Worm (Caenorhabditis elegans): ENCODE results near the gene nhr-183.

The nhr-183 gene

DNA sequence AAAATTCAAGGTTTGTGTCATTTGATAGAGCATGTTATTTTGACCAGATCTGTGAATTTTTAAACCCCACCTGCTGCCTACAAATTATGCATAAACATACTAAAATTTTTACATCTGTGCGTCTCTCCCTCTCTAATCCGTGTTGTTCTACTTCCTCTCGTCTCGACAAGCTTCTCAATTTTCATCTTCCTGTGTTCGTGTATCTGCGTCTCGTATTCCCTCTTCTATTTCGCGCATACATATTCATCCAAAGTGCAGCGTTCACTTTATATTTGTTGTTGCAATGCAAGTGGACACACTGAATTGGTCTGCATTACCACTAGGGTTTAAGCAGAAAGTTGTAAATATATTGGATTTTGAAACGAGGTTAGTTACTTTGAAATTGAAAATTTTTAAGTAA lies 14.1 kb upstream of the nhr-183 start, which contains the start of gene fbxa-137:
Gene fbxa-137, plus strand, starts transcription at position 274 of the 400 bp plus-strand sequence.
- TF ChIP-seq sea-2 (GFP tag; optimal IDR thresholded peaks at IDR 0.05) (no peak), zag-1 (tag; optimal IDR thresholded peaks at IDR 0.05) (no peak), hmg-11 (tag; optimal IDR thresholded peaks at IDR 0.05) (no peak), snpc-4 (tag; optimal IDR thresholded peaks at IDR 0.05) (no peak), egl-27 (tag; optimal IDR thresholded peaks at IDR 0.05) (no peak), elt-2 (tag; optimal IDR thresholded peaks at IDR 0.05) (no peak), lin-39 (tag; optimal IDR thresholded peaks at IDR 0.05) (no peak), ama-1 (optimal IDR thresholded peaks at IDR 0.05) (no peak), mml-1 (tag; optimal IDR thresholded peaks at IDR 0.05) (no peak), ZK546.5 (tag; optimal IDR thresholded peaks at IDR 0.05) (no peak), jun-1 (tag; optimal IDR thresholded peaks at IDR 0.05) (no peak), ztf-11 (tag; optimal IDR thresholded peaks at IDR 0.05) (no peak), nhr-11 (tag; optimal IDR thresholded peaks at IDR 0.05) (no peak)

ce11 chrV:2278052-2278451 lies 13.6 kb upstream of the nhr-183 start, which contains the start of gene nhr-59:
TSS of gene nhr-59 (minus strand) at chrV:2278265.
- TF ChIP-seq R02D3.7 (tag; optimal IDR thresholded peaks at IDR 0.05) = no peak
- peak; percentile 4 for TF ChIP-seq pqm-1 (tag; optimal IDR thresholded peaks at IDR 0.05)
- peak; percentile 1 for TF ChIP-seq elt-2 (tag; optimal IDR thresholded peaks at IDR 0.05)
- no peak for TF ChIP-seq zag-1 (tag; optimal IDR thresholded peaks at IDR 0.05)
- peak; percentile 44 for TF ChIP-seq pha-4 (tag; optimal IDR thresholded peaks at IDR 0.05)

DNA sequence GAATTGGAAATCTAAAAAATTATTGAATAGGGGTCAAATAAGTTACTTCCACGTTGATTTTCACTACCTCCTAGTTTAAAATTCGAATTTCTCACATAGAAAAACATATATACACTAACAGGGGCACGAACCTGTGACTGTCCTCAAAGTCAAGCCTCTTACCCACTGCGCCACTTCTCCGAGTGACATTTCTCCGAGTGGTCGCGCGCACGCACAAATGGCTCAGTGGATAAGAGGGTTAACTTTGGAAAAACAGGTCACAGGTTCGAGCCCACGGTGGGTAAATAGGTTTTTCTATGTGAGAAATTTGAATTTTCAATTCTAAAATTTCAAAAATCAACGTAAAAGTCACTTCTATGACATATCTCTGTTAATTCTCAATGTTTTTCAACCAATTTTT lies 12.8 kb upstream of the nhr-183 start:
- TF ChIP-seq pqm-1 (tag; optimal IDR thresholded peaks at IDR 0.05) (peak; percentile 2), nhr-25 (tag; optimal IDR thresholded peaks at IDR 0.05) (no peak), pha-4 (tag; optimal IDR thresholded peaks at IDR 0.05) (peak; percentile 21), lin-15B (tag; optimal IDR thresholded peaks at IDR 0.05) (peak; percentile 10)

ce11 chrV:2274253-2274892 lies 9.9 kb upstream of the nhr-183 start, which contains the start of the genes Y5H2A.4 and abu-4:
TSS of gene Y5H2A.4 (minus strand) at chrV:2274353.
TSS of gene abu-4 (plus strand) at chrV:2274842.
- TF ChIP-seq elt-3 (tag; optimal IDR thresholded peaks at IDR 0.05) (no peak), elt-2 (tag; optimal IDR thresholded peaks at IDR 0.05) (no peak), lin-15B (tag; optimal IDR thresholded peaks at IDR 0.05) (no peak), unc-62 (GFP tag; optimal IDR thresholded peaks at IDR 0.05) (no peak), eor-1 (tag; optimal IDR thresholded peaks at IDR 0.05) (no peak), unc-39 (tag; optimal IDR thresholded peaks at IDR 0.05) (no peak), pha-4 (tag; optimal IDR thresholded peaks at IDR 0.05) (no peak), ztf-11 (tag; optimal IDR thresholded peaks at IDR 0.05) (no peak), ceh-82 (tag; optimal IDR thresholded peaks at IDR 0.05) (no peak), fkh-10 (GFP tag; optimal IDR thresholded peaks at IDR 0.05) (no peak), fkh-2 (tag; optimal IDR thresholded peaks at IDR 0.05) (no peak), ztf-4 (tag; optimal IDR thresholded peaks at IDR 0.05) (no peak), nfya-1 (tag; optimal IDR thresholded peaks at IDR 0.05; ENCODE audit: insufficient read depth) (no peak), ceh-28 (tag; optimal IDR thresholded peaks at IDR 0.05) (no peak), nhr-12 (tag; optimal IDR thresholded peaks at IDR 0.05) (no peak), skn-1 (tag; optimal IDR thresholded peaks at IDR 0.05) (no peak), mdl-1 (tag; optimal IDR thresholded peaks at IDR 0.05) (no peak)

DNA sequence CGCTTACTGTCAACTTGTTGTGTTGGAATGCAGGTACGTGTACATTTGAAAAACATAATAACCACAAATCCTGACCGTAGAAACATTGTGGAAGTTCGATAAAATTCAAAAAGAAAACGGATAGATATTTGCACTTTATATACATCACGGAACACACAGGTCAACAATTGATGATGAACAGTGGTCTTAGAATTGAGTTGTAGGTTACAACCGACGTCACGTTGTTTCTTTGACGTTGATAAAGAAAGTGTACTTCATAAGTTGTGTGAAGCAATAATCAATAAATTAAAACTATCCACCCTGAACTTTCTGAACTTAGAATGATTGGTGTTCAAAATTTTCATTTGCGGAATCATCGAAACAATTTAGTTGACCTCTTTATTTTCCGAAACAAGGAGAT lies 7.3 kb upstream of the nhr-183 start, which contains the start of gene Y5H2A.1:
Gene Y5H2A.1, minus strand, starts transcription at position 101 of the 400 bp plus-strand sequence.
- TF ChIP-seq mdl-1 (tag; optimal IDR thresholded peaks at IDR 0.05) (no peak), jun-1 (tag; optimal IDR thresholded peaks at IDR 0.05) (no peak), ztf-11 (tag; optimal IDR thresholded peaks at IDR 0.05) (no peak), lsy-12 (tag; optimal IDR thresholded peaks at IDR 0.05) (no peak), unc-62 (GFP tag; optimal IDR thresholded peaks at IDR 0.05) (no peak), daf-12 (tag; optimal IDR thresholded peaks at IDR 0.05) (no peak), pha-4 (tag; optimal IDR thresholded peaks at IDR 0.05) (no peak), egl-5 (tag; optimal IDR thresholded peaks at IDR 0.05) (no peak), ztf-4 (tag; optimal IDR thresholded peaks at IDR 0.05) (no peak), nhr-12 (tag; optimal IDR thresholded peaks at IDR 0.05) (no peak), aly-2 (tag; optimal IDR thresholded peaks at IDR 0.05) (no peak), nhr-76 (tag; optimal IDR thresholded peaks at IDR 0.05) (no peak), fkh-10 (GFP tag; optimal IDR thresholded peaks at IDR 0.05) (no peak), ceh-82 (tag; optimal IDR thresholded peaks at IDR 0.05) (no peak), hmg-11 (tag; optimal IDR thresholded peaks at IDR 0.05) (no peak), R02D3.7 (tag; optimal IDR thresholded peaks at IDR 0.05) (no peak), ceh-28 (tag; optimal IDR thresholded peaks at IDR 0.05) (no peak), nhr-77 (tag; optimal IDR thresholded peaks at IDR 0.05) (no peak)

Data from whole organism, L3 larva.